Fruit fly (Drosophila melanogaster) whole organism, prepupa: Measurements from ENCODE around the gene CG42272.
A peak's percentile ranks its signal among the peaks of the same experiment; 100 is the strongest.

Experiments used
- CG11294 ChIP-seq: fragments of 200-800 bp; sonication (Bioruptor generic); IDR thresholded peaks from 2 replicates; pipeline ENCODE4 v1.3.6; 2022; ENCODE audit warnings: missing biosample characterization, missing genetic modification characterization
- CG11902 ChIP-seq: fragments of 200-800 bp; sonication (Bioruptor generic); optimal IDR thresholded peaks from 3 replicates; lab custom pipeline; 2016; ENCODE audit warnings: missing biosample characterization, missing genetic modification characterization
- CG15336 ChIP-seq: fragments of 200-800 bp; sonication (Bioruptor generic); IDR thresholded peaks from 2 replicates; pipeline ENCODE4 v1.3.6; 2022; ENCODE audit warnings: missing biosample characterization, missing genetic modification characterization
- CG1621 ChIP-seq: fragments of 200-800 bp; sonication (Bioruptor generic); optimal IDR thresholded peaks from 3 replicates; lab custom pipeline; 2018; ENCODE audit warnings: missing biosample characterization, mild to moderate bottlenecking, missing genetic modification characterization
- CG16779 ChIP-seq: fragments of 200-800 bp; sonication (Bioruptor generic); optimal IDR thresholded peaks from 3 replicates; lab custom pipeline; 2017; ENCODE audit warnings: missing biosample characterization, mild to moderate bottlenecking, missing genetic modification characterization
- CG31627 ChIP-seq: fragments of 200-800 bp; sonication (Bioruptor generic); optimal IDR thresholded peaks from 3 replicates; lab custom pipeline; 2016; ENCODE audit warnings: missing biosample characterization, missing genetic modification characterization
- CG3919 ChIP-seq: fragments of 200-800 bp; sonication (Bioruptor generic); optimal IDR thresholded peaks from 3 replicates; lab custom pipeline; 2016; ENCODE audit warnings: missing biosample characterization, missing genetic modification characterization
- CG6163 ChIP-seq: fragments of 200-800 bp; sonication (Bioruptor generic); IDR thresholded peaks from 3 replicates; pipeline ENCODE4 v1.3.6; 2022; ENCODE audit warnings: missing biosample characterization, missing genetic modification characterization
- CG6792 ChIP-seq: fragments of 200-800 bp; sonication (Bioruptor generic); optimal IDR thresholded peaks from 3 replicates; lab custom pipeline; 2016; ENCODE audit warnings: missing biosample characterization, missing genetic modification characterization
- CG8119 ChIP-seq: fragments of 200-800 bp; sonication (Bioruptor generic); IDR thresholded peaks from 3 replicates; pipeline ENCODE4 v1.3.6; 2022; ENCODE audit warnings: missing biosample characterization, missing genetic modification characterization
- CG8319 ChIP-seq: fragments of 200-800 bp; sonication (Bioruptor generic); optimal IDR thresholded peaks from 3 replicates; lab custom pipeline; 2016; ENCODE audit warnings: missing biosample characterization, missing genetic modification characterization
- CG8632 ChIP-seq: fragments of 200-800 bp; sonication (Bioruptor generic); optimal IDR thresholded peaks from 3 replicates; lab custom pipeline; 2016; ENCODE audit warnings: missing biosample characterization, missing genetic modification characterization
- CG9139 ChIP-seq: fragments of 200-800 bp; sonication (Bioruptor generic); optimal IDR thresholded peaks from 3 replicates; lab custom pipeline; 2017; ENCODE audit warnings: missing biosample characterization, mild to moderate bottlenecking, missing genetic modification characterization
- Eip78C ChIP-seq: fragments of 200-800 bp; sonication (Bioruptor generic); peaks from one replicate; lab custom pipeline; 2016; ENCODE audit warnings: missing biosample characterization, missing genetic modification characterization
- Eip93F ChIP-seq: fragments of 200-800 bp; sonication (Bioruptor generic); optimal IDR thresholded peaks from 2 replicates; lab custom pipeline; 2016; ENCODE audit warnings: missing biosample characterization, mild to moderate bottlenecking, missing genetic modification characterization
- Ets21C ChIP-seq: fragments of 200-800 bp; sonication (Bioruptor generic); optimal IDR thresholded peaks from 3 replicates; lab custom pipeline; 2016; ENCODE audit warnings: missing biosample characterization, missing genetic modification characterization
- Gug ChIP-seq: fragments of 200-800 bp; sonication (Bioruptor generic); IDR thresholded peaks from 2 replicates; pipeline ENCODE4 v1.3.6; 2022; ENCODE audit warnings: missing biosample characterization, missing genetic modification characterization
- Hr4 ChIP-seq: fragments of 200-800 bp; sonication (Bioruptor generic); optimal IDR thresholded peaks from 3 replicates; lab custom pipeline; 2016; ENCODE audit warnings: missing biosample characterization, missing genetic modification characterization
- Lpt ChIP-seq: fragments of 200-800 bp; sonication (Bioruptor generic); optimal IDR thresholded peaks from 3 replicates; lab custom pipeline; 2016; ENCODE audit warnings: missing biosample characterization, missing genetic modification characterization
- OdsH ChIP-seq: fragments of 200-800 bp; sonication (Bioruptor generic); optimal IDR thresholded peaks from 3 replicates; lab custom pipeline; 2016; ENCODE audit warnings: missing biosample characterization, missing genetic modification characterization
- Smox ChIP-seq: fragments of 200-800 bp; sonication (Bioruptor generic); optimal IDR thresholded peaks from 3 replicates; lab custom pipeline; 2016; ENCODE audit warnings: missing biosample characterization, missing genetic modification characterization
- Sox14 ChIP-seq: fragments of 200-800 bp; sonication (Bioruptor generic); optimal IDR thresholded peaks from 3 replicates; lab custom pipeline; 2016; ENCODE audit warnings: missing biosample characterization, missing genetic modification characterization
- achi ChIP-seq: fragments of 200-800 bp; sonication (Bioruptor generic); optimal IDR thresholded peaks from 3 replicates; lab custom pipeline; 2016; ENCODE audit warnings: missing biosample characterization, missing genetic modification characterization
- acj6 ChIP-seq: fragments of 200-800 bp; sonication (Bioruptor generic); optimal IDR thresholded peaks from 3 replicates; lab custom pipeline; 2016; ENCODE audit warnings: missing biosample characterization, missing genetic modification characterization
- cyc ChIP-seq: fragments of 200-800 bp; sonication (Bioruptor generic); optimal IDR thresholded peaks from 3 replicates; lab custom pipeline; 2016; ENCODE audit warnings: missing biosample characterization, missing genetic modification characterization
- dac ChIP-seq: fragments of 200-800 bp; sonication (Bioruptor generic); optimal IDR thresholded peaks from 2 replicates; lab custom pipeline; 2017; ENCODE audit warnings: missing biosample characterization, mild to moderate bottlenecking, missing genetic modification characterization
- dsx ChIP-seq: fragments of 200-800 bp; optimal IDR thresholded peaks from 3 replicates; lab custom pipeline; 2019; ENCODE audit warnings: missing biosample characterization, mild to moderate bottlenecking, missing genetic modification characterization, moderate library complexity; ENCODE audit not compliant: poor library complexity, severe bottlenecking
- eg ChIP-seq: fragments of 200-800 bp; sonication (Bioruptor generic); IDR thresholded peaks from 3 replicates; pipeline ENCODE4 v1.3.6; 2022; ENCODE audit warnings: missing biosample characterization, missing genetic modification characterization
- fd85E ChIP-seq: fragments of 200-800 bp; sonication (Bioruptor generic); optimal IDR thresholded peaks from 3 replicates; lab custom pipeline; 2016; ENCODE audit warnings: missing biosample characterization, missing genetic modification characterization
- fkh ChIP-seq: fragments of 200-800 bp; sonication (Bioruptor generic); optimal IDR thresholded peaks from 3 replicates; lab custom pipeline; 2017; ENCODE audit warnings: missing biosample characterization, mild to moderate bottlenecking, missing genetic modification characterization, moderate library complexity
- lz ChIP-seq: fragments of 200-800 bp; sonication (Bioruptor generic); optimal IDR thresholded peaks from 3 replicates; lab custom pipeline; 2016; ENCODE audit warnings: missing biosample characterization, missing genetic modification characterization
- net ChIP-seq: fragments of 200-800 bp; sonication (Bioruptor generic); optimal IDR thresholded peaks from 3 replicates; lab custom pipeline; 2016; ENCODE audit warnings: missing biosample characterization, missing genetic modification characterization
- pdm3 ChIP-seq: fragments of 200-800 bp; sonication (Bioruptor generic); optimal IDR thresholded peaks from 3 replicates; lab custom pipeline; 2016; ENCODE audit warnings: missing biosample characterization, missing genetic modification characterization
- salr ChIP-seq, 2 experiments: fragments of 200-800 bp; sonication (Bioruptor generic); optimal IDR thresholded peaks; 3 replicates each; lab custom pipeline; 2016 to 2018; ENCODE audit warnings: missing biosample characterization in 2 of 2, missing genetic modification characterization in 2 of 2, mild to moderate bottlenecking in 1 of 2
- ss ChIP-seq, 2 experiments: fragments of 200-800 bp; sonication (Bioruptor generic); optimal IDR thresholded peaks; 2 replicates in 1 of 2; 3 replicates in 1 of 2; lab custom pipeline; 2017 to 2018; ENCODE audit warnings: mild to moderate bottlenecking in 2 of 2, missing biosample characterization in 2 of 2, missing genetic modification characterization in 2 of 2, moderate library complexity in 1 of 2
- topi ChIP-seq: fragments of 200-800 bp; sonication (Bioruptor generic); optimal IDR thresholded peaks from 3 replicates; lab custom pipeline; 2016; ENCODE audit warnings: missing biosample characterization, missing genetic modification characterization
- vri ChIP-seq: fragments of 200-800 bp; sonication (Bioruptor generic); optimal IDR thresholded peaks from 3 replicates; lab custom pipeline; 2016; ENCODE audit warnings: missing biosample characterization, mild to moderate bottlenecking, missing genetic modification characterization

CG42272 gene

DNA sequence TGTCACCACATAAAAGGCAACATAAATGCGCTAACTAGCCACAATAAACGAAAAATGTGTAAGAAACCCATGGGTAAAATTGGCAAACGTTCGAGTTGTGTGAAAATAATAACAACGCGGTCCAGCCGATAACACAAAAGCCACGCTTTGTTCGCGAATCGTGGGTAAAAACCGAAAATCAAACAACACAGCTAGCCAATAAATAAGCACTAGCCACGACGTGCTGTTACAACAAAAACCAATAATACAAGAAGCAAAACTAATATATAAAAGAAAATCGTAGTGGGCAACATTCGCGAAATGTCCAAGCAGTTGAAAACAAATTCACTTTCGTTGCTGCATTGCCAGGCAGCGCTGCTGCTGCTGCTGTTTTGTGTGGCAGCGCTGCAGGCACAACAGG, at the start of gene CG42272:
Gene CG42272, plus strand, starts transcription at position 301 of the 400 bp plus-strand sequence.
- TF ChIP-seq dac (GFP tag; lab: Kevin White, UChicago) (no peak), topi (GFP tag; lab: Kevin White, UChicago) (no peak), Ets21C (no peak), CG31627 (GFP tag; lab: Kevin White, UChicago) (no peak), CG8632 (GFP tag; lab: Kevin White, UChicago) (no peak), net (no peak), Sox14 (no peak), salr (GFP tag; optimal IDR thresholded peaks at IDR 0.05; lab: Kevin White, UChicago) (no peak), achi (GFP tag; lab: Kevin White, UChicago) (no peak), vri (GFP tag; lab: Kevin White, UChicago) (no peak), Hr4 (no peak), CG11902 (GFP tag; lab: Kevin White, UChicago) (no peak), CG11294 (no peak), acj6 (GFP tag; lab: Kevin White, UChicago) (no peak)

DNA sequence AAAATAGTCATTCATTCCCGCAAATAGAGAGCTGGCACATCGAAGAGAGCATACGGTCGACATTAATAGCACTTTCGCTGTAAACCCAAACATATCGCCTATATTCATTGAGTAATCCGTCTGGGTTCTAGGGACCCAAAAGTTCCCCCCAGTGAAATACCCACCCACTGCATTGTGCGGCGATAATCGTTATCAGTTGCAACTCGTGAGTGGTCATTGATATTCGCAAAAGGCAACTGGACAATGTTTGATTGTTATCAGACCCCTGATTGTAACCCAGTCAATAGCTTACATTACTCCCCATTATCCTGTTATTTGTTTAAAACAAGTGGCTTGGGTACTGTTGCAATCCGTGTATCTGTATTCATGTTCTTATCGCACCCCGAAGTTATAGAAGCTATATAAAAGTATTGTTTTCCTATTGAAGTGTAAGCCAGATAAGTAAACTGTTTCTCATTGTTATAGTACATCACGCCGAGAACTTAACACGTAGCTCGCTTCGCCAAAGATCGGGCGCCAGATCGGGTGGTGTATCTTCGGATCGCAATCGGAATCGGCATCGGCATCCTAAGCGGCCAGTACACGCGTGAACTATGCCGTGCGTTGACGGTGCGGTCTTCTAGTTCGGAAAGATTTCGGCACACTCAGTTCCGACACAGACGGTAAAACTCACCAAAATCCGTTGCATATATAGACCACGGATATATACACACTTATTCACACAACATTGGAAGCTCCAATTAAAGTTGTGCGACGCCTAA, 49.0 kb upstream of the CG42272 start:
- peak; percentile 23; the same call in 1 of the 3 replicates for TF ChIP-seq eg
- TF ChIP-seq Lpt (GFP tag; lab: Kevin White, UChicago) = peak; percentile 3
- TF ChIP-seq CG15336 (GFP tag; lab: Robert Waterston, UW) = no peak
- TF ChIP-seq Gug (GFP tag; lab: Robert Waterston, UW) = 0 out of 2 replicates have a peak, but pooled peaks have one; percentile 7
- peak; percentile 94 for TF ChIP-seq vri (GFP tag; lab: Kevin White, UChicago)
- TF ChIP-seq CG31627 (GFP tag; lab: Kevin White, UChicago) = no peak
- TF ChIP-seq Eip78C (GFP tag; lab: Kevin White, UChicago) = peak; percentile 43

DNA sequence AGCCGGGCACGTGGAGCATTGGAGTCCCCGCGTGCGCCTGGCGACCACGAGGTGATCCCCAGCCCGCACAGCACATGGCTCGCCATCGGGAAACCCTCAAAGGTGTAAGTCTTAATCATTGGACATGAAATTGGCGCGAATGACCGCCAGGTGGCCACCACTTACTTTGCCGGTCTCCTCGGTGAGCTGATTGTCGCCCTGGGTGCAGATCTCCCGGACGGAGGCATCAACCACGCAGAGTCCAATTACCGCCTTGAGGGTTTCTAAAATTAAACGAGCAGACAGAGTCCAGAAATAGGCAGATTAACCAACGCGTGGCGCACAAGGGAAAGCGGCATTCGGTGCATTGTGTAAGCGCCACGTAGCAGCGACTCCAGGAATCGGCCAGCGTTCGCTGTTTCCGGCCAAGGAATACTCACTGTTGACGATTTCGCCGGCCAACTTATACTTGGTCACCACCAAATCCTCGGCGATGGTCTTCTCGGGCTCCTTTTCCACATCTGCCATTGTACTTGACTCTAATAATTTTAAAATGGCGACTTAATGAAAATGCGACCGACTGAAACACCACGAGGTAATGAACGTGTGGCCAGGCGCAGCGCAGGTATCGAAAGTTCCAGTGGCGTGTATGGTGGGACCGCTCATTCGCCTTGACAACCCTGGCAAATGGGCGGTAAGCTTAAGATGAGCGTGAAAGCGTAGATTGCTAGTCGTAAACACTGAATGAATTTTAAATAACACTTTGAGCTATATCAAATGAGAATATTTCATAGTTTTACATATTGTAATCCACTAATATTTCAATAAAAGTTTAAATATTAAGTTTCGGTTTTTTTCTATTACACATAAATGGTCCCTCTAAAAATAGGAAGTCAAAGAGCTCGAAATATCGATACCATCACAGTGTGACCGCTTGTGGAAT, 37.6 kb upstream of the CG42272 start, which contains the start of gene CG10576:
Gene CG10576, minus strand, starts transcription at position 781 of the 922 bp plus-strand sequence.
- TF ChIP-seq ss (GFP tag; optimal IDR thresholded peaks at IDR 0.05; lab: Kevin White, UChicago) (no peak), fkh (GFP tag; lab: Kevin White, UChicago) (no peak), salr (GFP tag; optimal IDR thresholded peaks at IDR 0.05; lab: Kevin White, UChicago) (no peak), Smox (GFP tag; lab: Kevin White, UChicago) (no peak), eg (no peak), CG8119 (GFP tag; lab: Robert Waterston, UW) (no peak), Sox14 (no peak), vri (GFP tag; lab: Kevin White, UChicago) (no peak), CG16779 (tag; lab: Kevin White, UChicago) (no peak), Eip78C (GFP tag; lab: Kevin White, UChicago) (no peak), Lpt (GFP tag; lab: Kevin White, UChicago) (no peak), CG6163 (no peak), CG11902 (GFP tag; lab: Kevin White, UChicago) (no peak), OdsH (GFP tag; lab: Kevin White, UChicago) (no peak), CG1621 (no peak), Ets21C (no peak), CG11294 (no peak), pdm3 (GFP tag; lab: Kevin White, UChicago) (no peak), cyc (GFP tag; lab: Kevin White, UChicago) (no peak), acj6 (GFP tag; lab: Kevin White, UChicago) (no peak)

DNA sequence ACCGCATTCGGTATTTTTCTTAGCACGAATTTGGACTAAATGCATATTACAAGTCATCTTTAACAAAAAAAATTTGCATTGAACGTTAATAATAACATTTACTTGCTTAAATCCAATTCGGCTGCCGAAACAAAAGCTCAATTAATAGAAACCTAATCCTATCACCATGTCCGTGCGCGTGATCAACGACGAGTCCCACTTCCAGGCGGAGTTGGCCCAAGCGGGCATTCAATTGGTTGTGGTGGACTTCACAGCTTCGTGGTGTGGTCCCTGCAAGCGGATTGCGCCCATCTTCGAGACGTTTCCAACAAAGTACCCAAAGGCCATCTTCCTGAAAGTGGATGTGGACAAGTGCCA, 37.0 kb upstream of the CG42272 start, which contains the start of gene Txl:
Gene Txl, plus strand, starts transcription at position 3 of the 357 bp plus-strand sequence.
- TF ChIP-seq Lpt (GFP tag; lab: Kevin White, UChicago) = no peak
- no peak for TF ChIP-seq topi (GFP tag; lab: Kevin White, UChicago)
- no peak for TF ChIP-seq Eip93F (GFP tag; lab: Kevin White, UChicago)
- TF ChIP-seq lz (GFP tag; lab: Kevin White, UChicago) = no peak
- TF ChIP-seq cyc (GFP tag; lab: Kevin White, UChicago) = no peak
- TF ChIP-seq CG8319 = no peak
- no peak for TF ChIP-seq CG6792 (GFP tag; lab: Kevin White, UChicago)
- no peak for TF ChIP-seq Hr4
- TF ChIP-seq CG3919 (GFP tag; lab: Kevin White, UChicago) = no peak
- TF ChIP-seq CG8632 (GFP tag; lab: Kevin White, UChicago) = no peak
- TF ChIP-seq fd85E = no peak
- no peak for TF ChIP-seq pdm3 (GFP tag; lab: Kevin White, UChicago)
- no peak for TF ChIP-seq dsx (GFP tag; lab: Kevin White, UChicago)
- no peak for TF ChIP-seq CG9139 (GFP tag; lab: Kevin White, UChicago)
- TF ChIP-seq, all 60 proteins: peak for 0
